Worm (Caenorhabditis elegans) whole organism, young adult: ENCODE data around the gene his-17.

Experiments
- F22D6.2 ChIP-seq: sonication (generic microtip); optimal IDR thresholded peaks from 2 replicates; lab custom pipeline; 2016; ENCODE audit warnings: mild to moderate bottlenecking, missing genetic modification characterization, missing compliant biosample characterization
- cebp-2 ChIP-seq: fragments of 200-800 bp; sonication (Bioruptor generic); IDR thresholded peaks from 2 replicates; pipeline ENCODE4 v1.3.6; 2022; ENCODE audit warnings: missing genetic modification characterization, missing compliant biosample characterization
- dox-1 ChIP-seq: fragments of 200-800 bp; sonication (Bioruptor generic); IDR thresholded peaks from 2 replicates; pipeline ENCODE4 v1.3.6; 2022; ENCODE audit warnings: missing genetic modification reagents, missing genetic modification characterization, missing compliant biosample characterization
- fkh-3 ChIP-seq: sonication (generic microtip); optimal IDR thresholded peaks from 2 replicates; lab custom pipeline; 2016; ENCODE audit warnings: mild to moderate bottlenecking, missing genetic modification characterization, missing compliant biosample characterization
- him-1 ChIP-seq: sonication (generic microtip); optimal IDR thresholded peaks from 2 replicates; lab custom pipeline; 2016; ENCODE audit warnings: missing genotype, missing genetic modification reagents, missing genetic modification characterization, missing compliant biosample characterization
- hrde-1 ChIP-seq: sonication (generic microtip); optimal IDR thresholded peaks from 2 replicates; lab custom pipeline; 2016; ENCODE audit warnings: missing genetic modification characterization, mild to moderate bottlenecking, missing compliant biosample characterization, moderate library complexity, missing genotype, missing genetic modification reagents, borderline replicate concordance
- madf-10 ChIP-seq: sonication (generic microtip); optimal IDR thresholded peaks from 2 replicates; lab custom pipeline; 2016; ENCODE audit warnings: mild to moderate bottlenecking, missing genetic modification characterization, missing compliant biosample characterization
- pha-4 ChIP-seq: fragments of 150-350 bp; sonication (generic microtip); optimal IDR thresholded peaks from 2 replicates; lab custom pipeline; 2014; ENCODE audit warnings: missing biosample characterization, missing genetic modification reagents, missing genetic modification characterization
- snpc-3.4 ChIP-seq: sonication (generic microtip); optimal IDR thresholded peaks from 2 replicates; lab custom pipeline; 2017; ENCODE audit warnings: missing genetic modification characterization, mild to moderate bottlenecking, missing compliant biosample characterization, antibody characterized with exemption, moderate library complexity, missing genotype, missing genetic modification reagents
- tlf-1 ChIP-seq: fragments of 200-800 bp; sonication (Bioruptor generic); optimal IDR thresholded peaks from 2 replicates; lab custom pipeline; 2018; ENCODE audit warnings: mild to moderate bottlenecking, missing genetic modification characterization, missing compliant biosample characterization

DNA sequence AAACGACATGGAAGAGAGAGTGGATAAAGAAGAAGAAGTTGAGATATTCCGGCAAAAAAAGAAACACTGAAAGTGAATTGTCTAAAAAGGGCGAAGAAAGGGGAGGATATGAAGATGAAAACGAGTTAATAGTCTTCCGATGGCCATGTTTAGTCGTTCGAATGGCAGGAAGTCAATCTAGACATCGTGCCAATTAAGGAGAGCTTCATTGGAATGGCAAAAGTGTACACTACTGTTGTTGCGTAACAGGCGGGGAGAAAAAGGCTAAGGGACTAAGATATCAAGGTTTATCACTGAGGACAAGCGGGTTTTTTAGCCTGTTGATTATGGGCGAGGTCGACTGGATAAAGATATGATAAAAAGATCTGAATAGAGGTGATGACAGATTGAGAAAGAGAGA, 48.4 kb upstream of the his-17 start:
- no peak for TF ChIP-seq cebp-2 (GFP tag; lab: Robert Waterston, UW)
- TF ChIP-seq hrde-1 (tag; lab: Kevin White, UChicago), result no peak
- no peak for TF ChIP-seq F22D6.2 (tag; lab: Kevin White, UChicago)
- no peak for TF ChIP-seq fkh-3
- no peak for TF ChIP-seq snpc-3.4
- TF ChIP-seq tlf-1 (GFP tag; lab: Kevin White, UChicago), result no peak
- TF ChIP-seq madf-10 (tag; lab: Kevin White, UChicago), result no peak
- no peak for TF ChIP-seq him-1
- no peak for TF ChIP-seq pha-4
- TF ChIP-seq dox-1 (GFP tag; lab: Robert Waterston, UW), result no peak
